Worm (Caenorhabditis elegans): Measurements from ENCODE around the gene fip-4.

Gene fip-4

ce11 chrV:8648251-8648650 lies 37.2 kb upstream of the fip-4 start:
- no peak for TF ChIP-seq lsy-12 (tag; optimal IDR thresholded peaks at IDR 0.05)
- no peak for TF ChIP-seq ztf-4 (tag; optimal IDR thresholded peaks at IDR 0.05)
- no peak for TF ChIP-seq egl-27 (tag; optimal IDR thresholded peaks at IDR 0.05)
- no peak for TF ChIP-seq R02D3.7 (tag; optimal IDR thresholded peaks at IDR 0.05)
- TF ChIP-seq daf-12 (tag; optimal IDR thresholded peaks at IDR 0.05), result no peak
- TF ChIP-seq nhr-12 (tag; optimal IDR thresholded peaks at IDR 0.05), result no peak
- TF ChIP-seq elt-1 (tag; optimal IDR thresholded peaks at IDR 0.05), result no peak
- TF ChIP-seq aly-2 (tag; optimal IDR thresholded peaks at IDR 0.05), result no peak
- no peak for TF ChIP-seq unc-62 (GFP tag; optimal IDR thresholded peaks at IDR 0.05)
- peak; percentile 11 for TF ChIP-seq jun-1 (tag; optimal IDR thresholded peaks at IDR 0.05)
- TF ChIP-seq fos-1 (tag; optimal IDR thresholded peaks at IDR 0.05), result no peak
- TF ChIP-seq pqm-1 (tag; optimal IDR thresholded peaks at IDR 0.05), result peak; percentile 99
- TF ChIP-seq snpc-4 (tag; optimal IDR thresholded peaks at IDR 0.05), result no peak
- TF ChIP-seq nhr-23 (tag; optimal IDR thresholded peaks at IDR 0.05), result no peak
- peak; percentile 98 for TF ChIP-seq elt-2 (tag; optimal IDR thresholded peaks at IDR 0.05)
- TF ChIP-seq pha-4 (tag; optimal IDR thresholded peaks at IDR 0.05), result peak; percentile 42
- TF ChIP-seq mdl-1 (tag; optimal IDR thresholded peaks at IDR 0.05), result no peak
- TF ChIP-seq ceh-9 (tag; optimal IDR thresholded peaks at IDR 0.05), result no peak

DNA sequence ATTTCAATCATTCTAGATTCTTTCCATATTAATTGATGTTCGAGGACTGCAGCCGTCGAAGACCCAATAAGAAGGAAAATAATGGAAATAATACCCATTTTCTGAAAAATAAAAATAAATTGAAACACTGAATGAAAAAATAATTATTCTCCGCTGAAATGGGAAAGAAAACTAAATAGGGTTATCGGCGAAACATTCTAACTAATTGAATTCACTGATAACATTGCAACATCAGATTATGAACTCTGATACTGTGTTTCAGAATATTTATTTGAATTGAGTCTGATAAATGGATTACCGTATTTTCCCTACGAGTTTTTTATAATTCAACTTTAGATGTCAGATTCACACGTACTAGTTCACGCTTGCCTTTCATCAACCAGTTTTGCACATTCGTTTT lies 32.0 kb upstream of the fip-4 start, which contains the start of gene asp-13:
TSS of gene asp-13 (minus strand) at position 101 of the 400 bp plus-strand sequence.
- TF ChIP-seq nhr-76 (tag; optimal IDR thresholded peaks at IDR 0.05) (no peak), elt-2 (tag; optimal IDR thresholded peaks at IDR 0.05) (peak; percentile 17)

DNA sequence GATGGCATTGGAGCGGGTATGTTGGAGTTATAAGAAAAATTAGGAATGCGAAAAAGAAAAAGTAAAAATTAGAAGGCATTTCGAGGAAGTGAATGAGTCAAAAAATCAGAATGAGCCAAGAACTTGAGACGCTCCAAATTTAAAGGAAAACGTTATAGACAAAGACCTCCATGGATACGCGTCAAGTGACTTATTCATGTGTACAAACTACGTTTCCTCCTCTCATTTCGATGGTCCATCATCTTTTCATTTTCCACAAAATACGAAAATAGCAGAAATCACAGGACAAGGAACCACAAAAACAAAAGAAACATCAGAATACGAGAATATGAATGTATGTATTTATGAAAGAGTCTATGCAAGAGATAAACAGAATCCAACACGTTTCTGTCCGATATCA lies 30.2 kb upstream of the fip-4 start, which contains the start of gene F28A12.3:
TSS of gene F28A12.3 (minus strand) at position 101 of the 400 bp plus-strand sequence.
- TF ChIP-seq nhr-28 (tag; optimal IDR thresholded peaks at IDR 0.05) (no peak), tbx-2 (tag; optimal IDR thresholded peaks at IDR 0.05) (no peak), nhr-77 (tag; optimal IDR thresholded peaks at IDR 0.05) (no peak), ceh-16 (tag; optimal IDR thresholded peaks at IDR 0.05) (no peak), snpc-4 (tag; optimal IDR thresholded peaks at IDR 0.05) (no peak), lsy-12 (tag; optimal IDR thresholded peaks at IDR 0.05) (no peak), skn-1 (tag; optimal IDR thresholded peaks at IDR 0.05) (no peak), fos-1 (tag; optimal IDR thresholded peaks at IDR 0.05) (no peak), pha-4 (tag; optimal IDR thresholded peaks at IDR 0.05) (no peak), sea-2 (GFP tag; optimal IDR thresholded peaks at IDR 0.05) (no peak), nhr-67 (tag; optimal IDR thresholded peaks at IDR 0.05) (no peak), unc-39 (tag; optimal IDR thresholded peaks at IDR 0.05) (no peak)

DNA sequence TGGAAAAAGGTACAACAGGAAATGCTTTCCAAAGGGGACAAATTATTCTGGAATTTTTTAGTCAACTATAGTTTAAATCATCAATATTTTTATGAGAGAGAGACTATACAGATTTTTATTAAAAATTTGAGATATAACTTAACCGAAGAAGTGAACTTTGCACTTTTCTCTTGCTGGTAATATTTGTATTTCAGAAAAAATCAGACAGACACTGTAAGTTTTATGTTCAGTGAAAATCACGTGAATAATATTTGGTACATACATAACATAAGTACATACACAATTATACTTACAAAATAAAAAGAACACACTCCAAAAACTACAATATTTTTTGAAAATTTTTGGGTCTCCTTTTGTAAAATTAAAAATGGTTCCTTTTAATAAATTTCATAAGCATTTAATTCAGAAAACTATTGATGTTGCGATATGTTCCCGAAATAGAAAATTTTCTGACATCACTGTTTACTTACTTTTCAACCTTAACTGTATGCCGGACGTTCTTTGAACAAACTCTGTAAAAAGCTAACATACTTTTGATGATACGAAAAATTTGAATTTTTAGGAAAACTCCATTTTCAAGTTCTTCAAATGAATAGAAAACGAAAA lies 26.7 kb upstream of the fip-4 start, which contains the start of the genes F28A12.10 and acd-4:
TSS of gene F28A12.10 (minus strand) at position 101 of the 606 bp plus-strand sequence.
TSS of gene acd-4 (plus strand) at position 556 of the 606 bp plus-strand sequence.
- TF ChIP-seq sea-2 (GFP tag; optimal IDR thresholded peaks at IDR 0.05), result no peak
- no peak for TF ChIP-seq egl-5 (tag; optimal IDR thresholded peaks at IDR 0.05)
- TF ChIP-seq mdl-1 (tag; optimal IDR thresholded peaks at IDR 0.05), result no peak
- no peak for TF ChIP-seq egl-27 (tag; optimal IDR thresholded peaks at IDR 0.05)
- TF ChIP-seq ceh-82 (tag; optimal IDR thresholded peaks at IDR 0.05), result no peak
- no peak for TF ChIP-seq nhr-28 (tag; optimal IDR thresholded peaks at IDR 0.05)
- no peak for TF ChIP-seq daf-12 (tag; optimal IDR thresholded peaks at IDR 0.05)
- TF ChIP-seq elt-3 (tag; optimal IDR thresholded peaks at IDR 0.05), result no peak
- TF ChIP-seq nfya-1 (tag; optimal IDR thresholded peaks at IDR 0.05; ENCODE audit: insufficient read depth), result no peak
- TF ChIP-seq elt-2 (tag; optimal IDR thresholded peaks at IDR 0.05), result no peak
- no peak for TF ChIP-seq fos-1 (tag; optimal IDR thresholded peaks at IDR 0.05)
- no peak for TF ChIP-seq tbx-2 (tag; optimal IDR thresholded peaks at IDR 0.05)
- no peak for TF ChIP-seq hmg-11 (tag; optimal IDR thresholded peaks at IDR 0.05)
- no peak for TF ChIP-seq nhr-77 (tag; optimal IDR thresholded peaks at IDR 0.05)
- no peak for TF ChIP-seq unc-39 (tag; optimal IDR thresholded peaks at IDR 0.05)
- no peak for TF ChIP-seq jun-1 (tag; optimal IDR thresholded peaks at IDR 0.05)
- no peak for TF ChIP-seq zag-1 (tag; optimal IDR thresholded peaks at IDR 0.05)
- TF ChIP-seq ztf-4 (tag; optimal IDR thresholded peaks at IDR 0.05), result no peak

DNA sequence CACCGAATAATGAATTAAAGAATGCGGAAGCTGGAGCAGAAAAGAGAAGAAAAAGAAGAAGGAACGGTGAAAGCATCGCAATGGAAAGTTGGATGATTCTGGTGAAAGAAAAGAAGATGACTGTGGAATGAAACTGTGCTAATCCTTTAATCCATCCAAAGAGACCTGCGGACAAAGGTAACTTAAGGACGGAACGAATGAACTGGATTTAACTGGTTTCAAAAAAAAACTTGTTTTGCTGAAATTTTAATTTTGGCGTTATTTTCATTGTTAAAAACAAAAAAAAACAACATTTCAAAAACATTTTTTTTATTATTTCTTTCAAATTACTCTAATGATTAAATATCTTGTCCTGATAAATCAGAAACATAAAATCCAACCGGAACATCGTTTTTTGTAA lies 25.8 kb upstream of the fip-4 start, which contains the start of gene grl-12:
TSS of gene grl-12 (minus strand) at position 101 of the 400 bp plus-strand sequence.
- TF ChIP-seq fkh-2 (tag; optimal IDR thresholded peaks at IDR 0.05) (no peak), mml-1 (tag; optimal IDR thresholded peaks at IDR 0.05) (no peak), nhr-43 (tag; optimal IDR thresholded peaks at IDR 0.05; ENCODE audit: poor library complexity, severe bottlenecking) (no peak), daf-12 (tag; optimal IDR thresholded peaks at IDR 0.05) (no peak), elt-3 (tag; optimal IDR thresholded peaks at IDR 0.05) (no peak), ceh-9 (tag; optimal IDR thresholded peaks at IDR 0.05) (no peak), unc-62 (GFP tag; optimal IDR thresholded peaks at IDR 0.05) (no peak), nhr-28 (tag; optimal IDR thresholded peaks at IDR 0.05) (no peak), ceh-28 (tag; optimal IDR thresholded peaks at IDR 0.05) (no peak), elt-2 (tag; optimal IDR thresholded peaks at IDR 0.05) (no peak), unc-39 (tag; optimal IDR thresholded peaks at IDR 0.05) (no peak), snpc-4 (tag; optimal IDR thresholded peaks at IDR 0.05) (no peak)

Data from whole organism, L3 larva.